Worm (Caenorhabditis elegans) whole organism, L1 larva: Measurements from ENCODE around the gene F40G9.8.

Source experiments
- C04F5.9 ChIP-seq: sonication (generic microtip); optimal IDR thresholded peaks from 2 replicates; lab custom pipeline; 2016; ENCODE audit warnings: missing genetic modification characterization, missing compliant biosample characterization
- ama-1 ChIP-seq: fragments of 150-350 bp; optimal IDR thresholded peaks from 2 replicates; lab custom pipeline; 2014
- blmp-1 ChIP-seq: fragments of 150-350 bp; optimal IDR thresholded peaks from 2 replicates; lab custom pipeline; 2014; ENCODE audit warnings: missing biosample characterization, missing genetic modification characterization
- ceh-88 ChIP-seq: fragments of 200-800 bp; sonication (Bioruptor generic); IDR thresholded peaks from 2 replicates; pipeline ENCODE4 v1.3.6; 2022; ENCODE audit warnings: missing genetic modification characterization, missing compliant biosample characterization
- dpl-1 ChIP-seq, 3 experiments: fragments of 150-350 bp in 2 of 3; sonication (generic microtip) in 1 of 3; optimal IDR thresholded peaks; 2 replicates each; lab custom pipeline; 2014 to 2017; ENCODE audit warnings: missing biosample characterization in 3 of 3, missing genetic modification characterization in 3 of 3, missing genetic modification reagents in 3 of 3
- efl-1 ChIP-seq, 4 experiments: fragments of 150-350 bp; optimal IDR thresholded peaks in 3 of 4; peaks in 1 of 4; 1 replicate in 1 of 4; 2 replicates in 3 of 4; lab custom pipeline; 2014; ENCODE audit warnings: missing biosample characterization in 2 of 4, missing genetic modification characterization in 2 of 4, missing genetic modification reagents in 2 of 4
- efl-3 ChIP-seq: fragments of 200-800 bp; sonication (Bioruptor generic); optimal IDR thresholded peaks from 2 replicates; lab custom pipeline; 2018; ENCODE audit warnings: mild to moderate bottlenecking, missing genetic modification characterization, missing compliant biosample characterization
- egl-27 ChIP-seq, 2 experiments: fragments of 150-350 bp in 1 of 2; sonication (generic microtip); optimal IDR thresholded peaks; 3 replicates each; lab custom pipeline; 2017 to 2018; ENCODE audit warnings: missing biosample characterization in 2 of 2, missing genetic modification characterization in 2 of 2, missing genetic modification reagents in 2 of 2
- elt-2 ChIP-seq: sonication (generic microtip); optimal IDR thresholded peaks from 2 replicates; lab custom pipeline; 2016; ENCODE audit warnings: missing genetic modification characterization, mild to moderate bottlenecking, inconsistent platforms, missing compliant biosample characterization, missing genetic modification reagents
- elt-3 ChIP-seq, 6 experiments: fragments of 150-350 bp in 1 of 6; sonication (generic microtip); optimal IDR thresholded peaks; 2 replicates each; lab custom pipeline; 2017 to 2018; ENCODE audit warnings: missing biosample characterization in 6 of 6, missing genetic modification characterization in 6 of 6, inconsistent platforms in 1 of 6
- ets-5 ChIP-seq: fragments of 200-800 bp; sonication (Bioruptor generic); IDR thresholded peaks from 2 replicates; pipeline ENCODE4 v1.3.6; 2022; ENCODE audit warnings: missing genetic modification characterization, missing compliant biosample characterization
- fkh-8 ChIP-seq: sonication (generic microtip); optimal IDR thresholded peaks from 2 replicates; lab custom pipeline; 2016; ENCODE audit warnings: mild to moderate bottlenecking, missing genetic modification characterization, missing compliant biosample characterization
- hlh-17 ChIP-seq: fragments of 200-800 bp; sonication (Bioruptor generic); optimal IDR thresholded peaks from 2 replicates; lab custom pipeline; 2018; ENCODE audit warnings: missing genetic modification characterization, mild to moderate bottlenecking, missing compliant biosample characterization, moderate library complexity, borderline replicate concordance
- hpl-2 ChIP-seq: fragments of 150-350 bp; optimal IDR thresholded peaks from 2 replicates; lab custom pipeline; 2014; ENCODE audit warnings: missing biosample characterization, missing genetic modification reagents, missing genetic modification characterization
- jun-1 ChIP-seq: fragments of 150-350 bp; optimal IDR thresholded peaks from 2 replicates; lab custom pipeline; 2014; ENCODE audit warnings: missing biosample characterization, missing genetic modification reagents, missing genetic modification characterization
- lin-13 ChIP-seq: fragments of 150-350 bp; optimal IDR thresholded peaks from 2 replicates; lab custom pipeline; 2014; ENCODE audit warnings: missing biosample characterization, missing genetic modification reagents, missing genetic modification characterization
- lin-35 ChIP-seq, 2 experiments: fragments of 150-350 bp; optimal IDR thresholded peaks; 2 replicates each; lab custom pipeline; 2014; ENCODE audit warnings: missing biosample characterization in 2 of 2, missing genetic modification characterization in 2 of 2, missing genetic modification reagents in 2 of 2
- nhr-11 ChIP-seq: fragments of 150-350 bp; optimal IDR thresholded peaks from 2 replicates; lab custom pipeline; 2014; ENCODE audit warnings: missing biosample characterization, missing genetic modification characterization
- nhr-19 ChIP-seq: fragments of 200-800 bp; sonication (Bioruptor generic); conservative IDR thresholded peaks from 2 replicates; pipeline ENCODE4 v1.3.6; 2022; ENCODE audit warnings: missing genetic modification characterization, missing compliant biosample characterization
- nhr-20 ChIP-seq: sonication (generic microtip); optimal IDR thresholded peaks from 2 replicates; lab custom pipeline; 2016; ENCODE audit warnings: mild to moderate bottlenecking, missing genetic modification characterization, missing compliant biosample characterization
- nhr-237 ChIP-seq: fragments of 150-350 bp; optimal IDR thresholded peaks from 2 replicates; lab custom pipeline; 2014; ENCODE audit warnings: missing biosample characterization, missing genetic modification characterization
- nhr-76 ChIP-seq: sonication (generic microtip); optimal IDR thresholded peaks from 2 replicates; lab custom pipeline; 2017; ENCODE audit warnings: missing biosample characterization, missing genetic modification characterization
- nhr-77 ChIP-seq: fragments of 150-350 bp; optimal IDR thresholded peaks from 2 replicates; lab custom pipeline; 2014; ENCODE audit warnings: missing biosample characterization, missing genetic modification characterization
- nhr-85 ChIP-seq: sonication (generic microtip); peaks from one replicate; lab custom pipeline; 2016; ENCODE audit warnings: missing genetic modification characterization, inconsistent platforms, missing compliant biosample characterization
- nhr-90 ChIP-seq: sonication (generic microtip); optimal IDR thresholded peaks from 2 replicates; lab custom pipeline; 2016; ENCODE audit warnings: mild to moderate bottlenecking, missing genetic modification characterization, missing compliant biosample characterization; ENCODE audit not compliant: poor library complexity
- pax-3 ChIP-seq: fragments of 200-800 bp; sonication (Bioruptor generic); optimal IDR thresholded peaks from 2 replicates; lab custom pipeline; 2018; ENCODE audit warnings: mild to moderate bottlenecking, missing genetic modification characterization, moderate library complexity, missing compliant biosample characterization
- rnt-1 ChIP-seq: sonication (generic microtip); optimal IDR thresholded peaks from 2 replicates; lab custom pipeline; 2016; ENCODE audit warnings: mild to moderate bottlenecking, missing genetic modification characterization, moderate library complexity, missing compliant biosample characterization
- skn-1 ChIP-seq: fragments of 150-350 bp; optimal IDR thresholded peaks from 2 replicates; lab custom pipeline; 2014; ENCODE audit warnings: missing biosample characterization, missing genetic modification characterization
- sptf-1 ChIP-seq: fragments of 150-350 bp; optimal IDR thresholded peaks from 2 replicates; lab custom pipeline; 2014; ENCODE audit warnings: missing biosample characterization, missing genetic modification characterization
- sup-37 ChIP-seq: fragments of 200-800 bp; sonication (Bioruptor generic); optimal IDR thresholded peaks from 2 replicates; lab custom pipeline; 2018; ENCODE audit warnings: mild to moderate bottlenecking, missing genetic modification characterization, missing compliant biosample characterization
- tbx-2 ChIP-seq: sonication (generic microtip); optimal IDR thresholded peaks from 2 replicates; lab custom pipeline; 2016; ENCODE audit warnings: missing genetic modification characterization, missing compliant biosample characterization
- tlp-1 ChIP-seq: fragments of 150-350 bp; optimal IDR thresholded peaks from 2 replicates; lab custom pipeline; 2014; ENCODE audit warnings: missing biosample characterization, missing genetic modification characterization
- unc-130 ChIP-seq: fragments of 150-350 bp; optimal IDR thresholded peaks from 2 replicates; lab custom pipeline; 2017; ENCODE audit warnings: missing biosample characterization, missing genetic modification characterization, inconsistent platforms
- unc-30 ChIP-seq: sonication (generic microtip); optimal IDR thresholded peaks from 2 replicates; lab custom pipeline; 2017; ENCODE audit warnings: missing biosample characterization, missing genetic modification characterization
- unc-86 ChIP-seq: sonication (generic microtip); optimal IDR thresholded peaks from 2 replicates; lab custom pipeline; 2016; ENCODE audit warnings: missing genetic modification characterization, missing compliant biosample characterization
- vab-15 ChIP-seq: sonication (generic microtip); optimal IDR thresholded peaks from 2 replicates; lab custom pipeline; 2017; ENCODE audit warnings: missing genotype, mild to moderate bottlenecking, missing genetic modification characterization, missing compliant biosample characterization
- ztf-11 ChIP-seq, 2 experiments: sonication (generic microtip); optimal IDR thresholded peaks; 2 replicates each; lab custom pipeline; 2016 to 2017; ENCODE audit warnings: missing genetic modification characterization in 2 of 2, missing biosample characterization in 1 of 2, missing compliant biosample characterization in 1 of 2

The F40G9.8 gene

ce11 chrIII:179123-179592 lies 14.5 kb upstream of the F40G9.8 start, which contains the start of gene F40G9.6:
F40G9.6 (plus strand) TSS chrIII:179542.
- TF ChIP-seq hpl-2 (no peak), nhr-237 (tag; lab: Kevin White, UChicago) (no peak), tbx-2 (tag; lab: Kevin White, UChicago) (no peak)

- TF ChIP-seq unc-86 (tag; lab: Kevin White, UChicago) (no peak), pax-3 (tag; lab: Kevin White, UChicago) (no peak), dpl-1 (GFP tag; optimal IDR thresholded peaks at IDR 0.05; lab: Kevin White, UChicago) (no peak), nhr-90 (tag; lab: Kevin White, UChicago) (no peak), sup-37 (no peak), vab-15 (tag; lab: Kevin White, UChicago) (no peak), nhr-11 (tag; lab: Kevin White, UChicago) (no peak), ets-5 (GFP tag; lab: Robert Waterston, UW) (no peak), sptf-1 (tag; lab: Kevin White, UChicago) (no peak), elt-2 (no peak), tbx-2 (tag; lab: Kevin White, UChicago) (no peak), ceh-88 (no peak)
Measured at ce11 chrIII:178126-178525, 13.5 kb upstream of the F40G9.8 start.

- TF ChIP-seq egl-27 (tag; optimal IDR thresholded peaks at IDR 0.05; lab: Kevin White, UChicago) (no peak), nhr-19 (GFP tag; lab: Robert Waterston, UW) (no peak), efl-3 (no peak), nhr-11 (tag; lab: Kevin White, UChicago) (no peak), lin-13 (no peak), jun-1 (tag; lab: Kevin White, UChicago) (no peak), elt-3 (tag; optimal IDR thresholded peaks at IDR 0.05; lab: Kevin White, UChicago) (no peak), elt-2 (no peak), ceh-88 (no peak), C04F5.9 (tag; lab: Kevin White, UChicago) (no peak), blmp-1 (tag; lab: Kevin White, UChicago) (no peak), nhr-77 (tag; lab: Kevin White, UChicago) (no peak), vab-15 (tag; lab: Kevin White, UChicago) (no peak), unc-30 (tag; lab: Kevin White, UChicago) (no peak), tbx-2 (tag; lab: Kevin White, UChicago) (no peak), lin-35 (GFP tag; optimal IDR thresholded peaks at IDR 0.05; lab: Kevin White, UChicago) (no peak)
Measured at ce11 chrIII:177715-178114, 13.0 kb upstream of the F40G9.8 start, which contains the start of gene F40G9.14. F40G9.14 (minus strand) TSS chrIII:177815.

ce11 chrIII:175733-176132 lies 11.1 kb upstream of the F40G9.8 start, which contains the start of gene clec-148:
clec-148 (minus strand) TSS chrIII:175833.
- TF ChIP-seq ztf-11 (tag; optimal IDR thresholded peaks at IDR 0.05; lab: Kevin White, UChicago) (no peak), nhr-76 (tag; lab: Kevin White, UChicago) (no peak), hpl-2 (no peak), nhr-20 (tag; lab: Kevin White, UChicago) (no peak), unc-130 (no peak), ama-1 (lab: Kevin White, UChicago) (no peak), efl-1 (optimal IDR thresholded peaks at IDR 0.05; lab: Kevin White, UChicago) (no peak), efl-1 (GFP tag; optimal IDR thresholded peaks at IDR 0.05 in 1 of 2; lab: Kevin White, UChicago) (no peak), rnt-1 (tag; lab: Kevin White, UChicago) (no peak), nhr-77 (tag; lab: Kevin White, UChicago) (no peak), nhr-85 (tag; lab: Kevin White, UChicago) (no peak), C04F5.9 (tag; lab: Kevin White, UChicago) (no peak), hlh-17 (no peak), fkh-8 (no peak), tlp-1 (tag; lab: Kevin White, UChicago) (no peak), skn-1 (tag; lab: Kevin White, UChicago) (no peak)
- TF ChIP-seq, all 84 proteins: peak for 0
